Fruit fly (Drosophila melanogaster): ENCODE measurements around the gene CG4116.

The CG4116 gene

DNA sequence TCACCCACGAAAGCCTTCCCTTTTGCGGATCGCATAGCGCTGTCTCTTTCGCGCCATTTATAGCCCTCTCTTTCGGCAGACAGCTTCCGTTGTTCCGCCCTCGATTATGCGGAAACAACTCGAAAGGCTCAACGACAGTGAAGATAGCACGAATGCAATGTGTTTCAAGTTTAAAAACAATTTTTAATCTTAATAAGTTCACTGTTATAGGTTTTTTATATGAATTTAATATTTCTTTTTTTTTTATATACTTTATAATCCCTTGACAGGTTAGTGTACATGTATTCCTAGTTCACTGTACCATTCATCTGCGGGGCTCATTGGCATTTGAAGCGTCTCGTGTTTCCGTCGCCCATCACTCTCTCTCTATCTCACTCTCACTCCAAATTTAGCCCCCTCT, 29.0 kb upstream of the CG4116 start (continued):
- peak; percentile 39; the same call in 1 of the 2 replicates for TF ChIP-seq Ada2b (GFP tag; IDR thresholded peaks at IDR 0.05)
- no peak for TF ChIP-seq Nf-YC (tag; optimal IDR thresholded peaks at IDR 0.05)
- peak; percentile 18 for TF ChIP-seq ind (GFP tag; optimal IDR thresholded peaks at IDR 0.05)
- no peak for TF ChIP-seq MBD-R2 (GFP tag; IDR thresholded peaks at IDR 0.05)
- no peak for TF ChIP-seq CG4282 (GFP tag; optimal IDR thresholded peaks at IDR 0.05)
- TF ChIP-seq CG7839 (tag; optimal IDR thresholded peaks at IDR 0.05) = peak; percentile 65
- no peak for TF ChIP-seq Trl (optimal IDR thresholded peaks at IDR 0.05)
- no peak for TF ChIP-seq Trl (GFP tag; optimal IDR thresholded peaks at IDR 0.05)
- no peak for TF ChIP-seq vnd (GFP tag; IDR thresholded peaks at IDR 0.05; ENCODE audit: partially characterized antibody)
- TF ChIP-seq Jarid2 (GFP tag; optimal IDR thresholded peaks at IDR 0.05) = no peak
- TF ChIP-seq gsb-n (tag; optimal IDR thresholded peaks at IDR 0.05) = no peak
- peak; percentile 20 for TF ChIP-seq Spps (tag; optimal IDR thresholded peaks at IDR 0.05)
- no peak for TF ChIP-seq ato (GFP tag; IDR thresholded peaks at IDR 0.05; ENCODE audit: partially characterized antibody)
- TF ChIP-seq CG14050 (GFP tag; IDR thresholded peaks at IDR 0.05) = no peak
- TF ChIP-seq kay (GFP tag; optimal IDR thresholded peaks at IDR 0.05) = no peak
- TF ChIP-seq lbe (GFP tag; optimal IDR thresholded peaks at IDR 0.05) = no peak
- TF ChIP-seq HLH3B (GFP tag; IDR thresholded peaks at IDR 0.05) = peak; percentile 77
- no peak for TF ChIP-seq CG11247 (GFP tag; IDR thresholded peaks at IDR 0.05)
- no peak for TF ChIP-seq Ssrp (tag; optimal IDR thresholded peaks at IDR 0.05)
- TF ChIP-seq CG16863 (GFP tag; optimal IDR thresholded peaks at IDR 0.05) = no peak
- peak; percentile 58 for TF ChIP-seq Ets65A (GFP tag)
- TF ChIP-seq ci (GFP tag; IDR thresholded peaks at IDR 0.05) = no peak
- TF ChIP-seq bab2 (GFP tag; optimal IDR thresholded peaks at IDR 0.05) = no peak
- TF ChIP-seq Sox100B (GFP tag; optimal IDR thresholded peaks at IDR 0.05) = peak; percentile 23
- no peak for TF ChIP-seq CG4854 (GFP tag; optimal IDR thresholded peaks at IDR 0.05)
- no peak for TF ChIP-seq gcm2 (GFP tag; optimal IDR thresholded peaks at IDR 0.05)
- no peak for TF ChIP-seq row (GFP tag; IDR thresholded peaks at IDR 0.05)
- TF ChIP-seq Vsx1 (GFP tag; optimal IDR thresholded peaks at IDR 0.05) = no peak
- no peak for TF ChIP-seq zen2 (GFP tag; IDR thresholded peaks at IDR 0.05; ENCODE audit: partially characterized antibody)
- TF ChIP-seq CG1602 (GFP tag; optimal IDR thresholded peaks at IDR 0.05) = no peak
- peak; percentile 3; the same call in 1 of the 2 replicates for TF ChIP-seq CG4360 (GFP tag; IDR thresholded peaks at IDR 0.05)
- TF ChIP-seq Mrtf (GFP tag; IDR thresholded peaks at IDR 0.05) = no peak
- TF ChIP-seq CG13775 (GFP tag; optimal IDR thresholded peaks at IDR 0.05) = no peak
- no peak for TF ChIP-seq dati (GFP tag; IDR thresholded peaks at IDR 0.05)
- no peak for TF ChIP-seq ken (GFP tag; IDR thresholded peaks at IDR 0.05)
- no peak for TF ChIP-seq CG17186 (GFP tag; optimal IDR thresholded peaks at IDR 0.05)
- TF ChIP-seq CG1603 (tag; optimal IDR thresholded peaks at IDR 0.05) = no peak
- no peak for TF ChIP-seq CG15601 (tag; optimal IDR thresholded peaks at IDR 0.05)
- TF ChIP-seq sens (GFP tag) = peak; percentile 80
- TF ChIP-seq CG2120 (GFP tag; optimal IDR thresholded peaks at IDR 0.05) = no peak
- no peak for TF ChIP-seq Hr39 (optimal IDR thresholded peaks at IDR 0.05)
- TF ChIP-seq CG10565 (GFP tag; optimal IDR thresholded peaks at IDR 0.05) = no peak
- TF ChIP-seq ranshi (GFP tag; IDR thresholded peaks at IDR 0.05) = peak; percentile 60; the same call in 1 of the 2 replicates
- TF ChIP-seq CG6683 (GFP tag; optimal IDR thresholded peaks at IDR 0.05) = no peak
- no peak for TF ChIP-seq Atf-2 (GFP tag; optimal IDR thresholded peaks at IDR 0.05)
- no peak for TF ChIP-seq ATbp (GFP tag; optimal IDR thresholded peaks at IDR 0.05)
- no peak for TF ChIP-seq gem (tag; optimal IDR thresholded peaks at IDR 0.05)
- no peak for TF ChIP-seq sqz (GFP tag; optimal IDR thresholded peaks at IDR 0.05)
- no peak for TF ChIP-seq pfk (GFP tag; optimal IDR thresholded peaks at IDR 0.05)
- no peak for TF ChIP-seq Deaf1 (tag; optimal IDR thresholded peaks at IDR 0.05)
- no peak for TF ChIP-seq CG11695 (GFP tag; IDR thresholded peaks at IDR 0.05)
- no peak for TF ChIP-seq Sry-β (GFP tag; optimal IDR thresholded peaks at IDR 0.05)
- TF ChIP-seq CG17359 (tag; optimal IDR thresholded peaks at IDR 0.05) = peak; percentile 67
